ENCODE assay signal across 1 worm cellular context in the genomic region with DNA sequence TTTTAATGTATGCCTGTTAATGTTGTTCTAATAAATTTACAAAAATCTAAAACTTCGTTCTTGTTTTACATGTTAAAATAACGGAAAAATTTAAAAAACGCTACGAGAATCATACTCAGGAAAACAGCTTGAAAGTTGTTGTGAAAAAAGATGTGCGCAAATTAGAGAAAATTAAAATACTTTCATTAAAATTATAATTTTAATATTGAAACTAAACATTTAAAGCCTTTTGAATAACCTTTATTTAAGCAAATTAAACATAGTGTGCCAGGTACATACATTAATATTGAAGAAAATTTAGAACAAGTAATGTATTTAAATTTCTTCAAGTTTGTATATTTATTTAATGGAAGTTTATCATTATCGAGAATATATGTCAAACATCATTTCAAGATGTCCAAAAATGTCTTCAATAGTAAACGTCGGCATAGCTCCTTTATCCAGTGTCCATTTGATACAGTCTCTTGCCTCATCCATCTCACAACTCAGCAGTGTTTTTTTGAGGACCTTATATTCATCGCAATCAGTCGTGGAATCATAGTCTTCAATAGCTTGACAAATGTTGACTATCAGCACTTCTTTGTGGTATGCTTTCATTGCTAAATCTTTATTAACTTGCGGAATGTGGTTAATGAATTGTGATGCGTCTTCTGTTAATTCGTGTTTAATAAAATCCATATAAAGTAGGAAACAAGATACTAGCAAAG.
TF ChIP-seq lines count a peak whose summit lies in the region.

No protein-coding gene starts in this region.

TF ChIP-seq in whole organism, L1 larva, 84 proteins besides CTCF, POLR2A, EP300 and RAD21 (continued from another document):
- TF ChIP-seq unc-86 (tag; optimal IDR thresholded peaks at IDR 0.05; lab: Kevin White, UChicago) (peak; percentile 21), tbx-2 (tag; optimal IDR thresholded peaks at IDR 0.05; lab: Kevin White, UChicago) (no peak), lin-13 (GFP tag; optimal IDR thresholded peaks at IDR 0.05; lab: Kevin White, UChicago) (peak; percentile 44), pag-3 (tag; optimal IDR thresholded peaks at IDR 0.05; lab: Kevin White, UChicago; ENCODE audit: borderline replicate concordance, insufficient read depth) (no peak), pax-3 (tag; optimal IDR thresholded peaks at IDR 0.05; lab: Kevin White, UChicago) (peak; percentile 31), unc-30 (tag; optimal IDR thresholded peaks at IDR 0.05; lab: Kevin White, UChicago) (no peak), fkh-8 (tag; optimal IDR thresholded peaks at IDR 0.05; lab: Kevin White, UChicago) (peak; percentile 80), nhr-12 (tag; optimal IDR thresholded peaks at IDR 0.05; lab: Kevin White, UChicago) (no peak), lsy-2 (tag; optimal IDR thresholded peaks at IDR 0.05; lab: Kevin White, UChicago) (peak in 1 of 2 experiments; percentile 89), C04F5.9 (tag; optimal IDR thresholded peaks at IDR 0.05; lab: Kevin White, UChicago) (no peak), sox-4 (tag; optimal IDR thresholded peaks at IDR 0.05; lab: Kevin White, UChicago) (no peak), zag-1 (tag; optimal IDR thresholded peaks at IDR 0.05; lab: Kevin White, UChicago) (no peak), ceh-82 (tag; optimal IDR thresholded peaks at IDR 0.05; lab: Kevin White, UChicago) (no peak), pqm-1 (tag; optimal IDR thresholded peaks at IDR 0.05; lab: Kevin White, UChicago) (no peak), unc-62 (GFP tag; optimal IDR thresholded peaks at IDR 0.05; lab: Kevin White, UChicago) (no peak), ceh-8 (GFP tag; optimal IDR thresholded peaks at IDR 0.05; lab: Kevin White, UChicago) (peak; percentile 23), ces-1 (GFP tag; optimal IDR thresholded peaks at IDR 0.05; lab: Kevin White, UChicago) (no peak), hlh-4 (tag; optimal IDR thresholded peaks at IDR 0.05; lab: Kevin White, UChicago) (no peak), nhr-90 (tag; optimal IDR thresholded peaks at IDR 0.05; lab: Kevin White, UChicago; ENCODE audit: poor library complexity) (peak; percentile 26), lin-35 (GFP tag; optimal IDR thresholded peaks at IDR 0.05; lab: Kevin White, UChicago) (peak; percentile 2 to 53), lin-15B (tag; optimal IDR thresholded peaks at IDR 0.05; lab: Kevin White, UChicago) (no peak), ama-1 (optimal IDR thresholded peaks at IDR 0.05; lab: Kevin White, UChicago) (peak; percentile 98), elt-3 (tag; optimal IDR thresholded peaks at IDR 0.05; lab: Kevin White, UChicago) (peak in 1 of 6 experiments; percentile 65), ceh-88 (GFP tag; IDR thresholded peaks at IDR 0.05; lab: Robert Waterston, UW) (peak; percentile 52; the same call in 1 of the 2 replicates), elt-2 (tag; optimal IDR thresholded peaks at IDR 0.05; lab: Kevin White, UChicago) (peak; percentile 8)
